Worm (Caenorhabditis elegans) whole organism, young adult: ENCODE measurements around the gene nep-15.
A peak's percentile ranks its signal among the peaks of the same experiment; 100 is the strongest.

Experiments
- F23B12.7 ChIP-seq: sonication (generic microtip); optimal IDR thresholded peaks from 2 replicates; lab custom pipeline; 2017; ENCODE audit warnings: missing genetic modification characterization, mild to moderate bottlenecking, missing compliant biosample characterization, antibody characterized with exemption, moderate library complexity; ENCODE audit not compliant: insufficient read depth
- K11D2.4 ChIP-seq: fragments of 200-800 bp; sonication (Bioruptor generic); IDR thresholded peaks from 2 replicates; pipeline ENCODE4 v1.3.6; 2022; ENCODE audit warnings: missing genetic modification reagents, missing genetic modification characterization, missing compliant biosample characterization
- Y53F4B.3 ChIP-seq: fragments of 200-800 bp; sonication (Bioruptor generic); IDR thresholded peaks from 2 replicates; pipeline ENCODE4 v1.3.6; 2022; ENCODE audit warnings: missing genetic modification reagents, missing genetic modification characterization, missing compliant biosample characterization
- ZK185.1 ChIP-seq: sonication (generic microtip); optimal IDR thresholded peaks from 2 replicates; lab custom pipeline; 2016; ENCODE audit warnings: mild to moderate bottlenecking, missing genetic modification characterization, missing compliant biosample characterization; ENCODE audit not compliant: poor library complexity, severe bottlenecking
- aptf-3 ChIP-seq: fragments of 200-800 bp; sonication (Bioruptor generic); IDR thresholded peaks from 2 replicates; pipeline ENCODE4 v1.3.6; 2022; ENCODE audit warnings: missing genetic modification characterization, missing compliant biosample characterization
- athp-1 ChIP-seq: sonication (generic microtip); optimal IDR thresholded peaks from 2 replicates; lab custom pipeline; 2017; ENCODE audit warnings: mild to moderate bottlenecking, missing genetic modification characterization, missing compliant biosample characterization
- attf-3 ChIP-seq: fragments of 200-800 bp; sonication (Bioruptor generic); conservative IDR thresholded peaks from 2 replicates; pipeline ENCODE4 v1.3.6; 2022; ENCODE audit warnings: missing genetic modification reagents, missing genetic modification characterization, missing compliant biosample characterization
- bed-1 ChIP-seq: fragments of 200-800 bp; sonication (Bioruptor generic); IDR thresholded peaks from 2 replicates; pipeline ENCODE4 v1.3.6; 2022; ENCODE audit warnings: missing genetic modification reagents, missing genetic modification characterization, missing compliant biosample characterization
- bed-2 ChIP-seq: fragments of 200-800 bp; sonication (Bioruptor generic); IDR thresholded peaks from 2 replicates; pipeline ENCODE4 v1.3.6; 2022; ENCODE audit warnings: missing genetic modification reagents, missing genetic modification characterization, missing compliant biosample characterization
- ceh-100 ChIP-seq: fragments of 200-800 bp; sonication (Bioruptor generic); IDR thresholded peaks from 2 replicates; pipeline ENCODE4 v1.3.6; 2022; ENCODE audit warnings: missing genetic modification reagents, missing genetic modification characterization, missing compliant biosample characterization
- ceh-40 ChIP-seq: fragments of 200-800 bp; sonication (Bioruptor generic); IDR thresholded peaks from 2 replicates; pipeline ENCODE4 v1.3.6; 2022; ENCODE audit warnings: missing genetic modification characterization, missing compliant biosample characterization
- efl-1 ChIP-seq: fragments of 150-350 bp; optimal IDR thresholded peaks from 2 replicates; lab custom pipeline; 2014; ENCODE audit warnings: missing biosample characterization, missing genetic modification reagents, missing genetic modification characterization
- egl-18 ChIP-seq: fragments of 200-800 bp; sonication (Bioruptor generic); IDR thresholded peaks from 2 replicates; pipeline ENCODE4 v1.3.6; 2022; ENCODE audit warnings: missing genetic modification reagents, missing genetic modification characterization, missing compliant biosample characterization
- egl-44 ChIP-seq: fragments of 200-800 bp; sonication (Bioruptor generic); IDR thresholded peaks from 2 replicates; pipeline ENCODE4 v1.3.6; 2022; ENCODE audit warnings: missing genetic modification reagents, missing genetic modification characterization, missing compliant biosample characterization
- ets-4 ChIP-seq: fragments of 200-800 bp; sonication (Bioruptor generic); optimal IDR thresholded peaks from 2 replicates; lab custom pipeline; 2018; ENCODE audit warnings: mild to moderate bottlenecking, missing genetic modification characterization, missing compliant biosample characterization
- hlh-12 ChIP-seq: sonication (generic microtip); optimal IDR thresholded peaks from 2 replicates; lab custom pipeline; 2016; ENCODE audit warnings: missing genetic modification characterization, missing compliant biosample characterization
- hmg-1.2 ChIP-seq: fragments of 200-800 bp; sonication (Bioruptor generic); IDR thresholded peaks from 2 replicates; pipeline ENCODE4 v1.3.6; 2022; ENCODE audit warnings: missing genetic modification reagents, missing genetic modification characterization, missing compliant biosample characterization
- let-526 ChIP-seq: fragments of 200-800 bp; sonication (Bioruptor generic); IDR thresholded peaks from 2 replicates; pipeline ENCODE4 v1.3.6; 2022; ENCODE audit warnings: missing genetic modification reagents, missing genetic modification characterization, missing compliant biosample characterization
- lin-26 ChIP-seq: fragments of 200-800 bp; sonication (Bioruptor generic); IDR thresholded peaks from 2 replicates; pipeline ENCODE4 v1.3.6; 2022; ENCODE audit warnings: missing genetic modification reagents, missing genetic modification characterization, missing compliant biosample characterization
- madf-6 ChIP-seq: fragments of 200-800 bp; sonication (Bioruptor generic); IDR thresholded peaks from 2 replicates; pipeline ENCODE4 v1.3.6; 2022; ENCODE audit warnings: missing genetic modification reagents, missing genetic modification characterization, missing compliant biosample characterization
- mcd-1 ChIP-seq: fragments of 200-800 bp; sonication (Bioruptor generic); IDR thresholded peaks from 2 replicates; pipeline ENCODE4 v1.3.6; 2022; ENCODE audit warnings: missing genetic modification reagents, missing genetic modification characterization, missing compliant biosample characterization
- nhr-80 ChIP-seq: sonication (generic microtip); optimal IDR thresholded peaks from 2 replicates; lab custom pipeline; 2016; ENCODE audit warnings: missing genetic modification characterization, missing compliant biosample characterization
- nhr-90 ChIP-seq: sonication (generic microtip); optimal IDR thresholded peaks from 2 replicates; lab custom pipeline; 2016; ENCODE audit warnings: missing genotype, mild to moderate bottlenecking, missing genetic modification characterization, missing compliant biosample characterization
- rcor-1 ChIP-seq: fragments of 200-800 bp; sonication (Bioruptor generic); IDR thresholded peaks from 2 replicates; pipeline ENCODE4 v1.3.6; 2022; ENCODE audit warnings: missing genetic modification reagents, missing genetic modification characterization, missing compliant biosample characterization
- repo-1 ChIP-seq: sonication (generic microtip); optimal IDR thresholded peaks from 2 replicates; lab custom pipeline; 2017; ENCODE audit warnings: mild to moderate bottlenecking, missing genetic modification characterization, missing compliant biosample characterization
- sea-2 ChIP-seq: fragments of 200-800 bp; sonication (Bioruptor generic); IDR thresholded peaks from 2 replicates; pipeline ENCODE4 v1.3.6; 2022; ENCODE audit warnings: missing genetic modification characterization, missing compliant biosample characterization
- zim-3 ChIP-seq: sonication (generic microtip); optimal IDR thresholded peaks from 2 replicates; lab custom pipeline; 2017; ENCODE audit warnings: mild to moderate bottlenecking, missing genetic modification characterization, moderate library complexity, missing compliant biosample characterization
- ztf-6 ChIP-seq: fragments of 200-800 bp; sonication (Bioruptor generic); IDR thresholded peaks from 2 replicates; pipeline ENCODE4 v1.3.6; 2022; ENCODE audit warnings: missing genetic modification reagents, missing genetic modification characterization, missing compliant biosample characterization

The nep-15 gene

DNA sequence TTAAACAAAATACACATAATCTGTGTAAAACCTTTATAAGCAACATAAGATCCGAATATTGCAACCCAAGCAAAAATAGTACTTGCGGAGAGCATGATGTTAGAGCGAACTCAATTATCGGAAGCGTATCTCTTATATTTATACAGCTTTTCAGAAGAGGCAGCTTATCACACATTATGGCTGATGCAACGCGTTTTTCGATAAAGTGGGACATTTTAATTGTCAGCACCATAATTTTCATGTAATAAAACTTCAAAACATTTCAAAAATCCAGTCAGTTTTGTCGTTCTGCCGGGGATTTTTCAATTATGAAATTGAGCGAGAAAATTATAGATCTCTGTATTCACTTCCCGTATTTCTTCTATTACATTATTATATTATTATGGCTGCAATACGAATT lies 25.8 kb upstream of the nep-15 start, which contains the start of gene drd-5:
Gene drd-5 (minus strand): TSS at position 101 of the 400 bp plus-strand sequence.
- no peak for TF ChIP-seq hmg-1.2 (GFP tag; lab: Robert Waterston, UW)
- no peak for TF ChIP-seq ceh-100 (GFP tag; lab: Robert Waterston, UW)
- TF ChIP-seq bed-1 (GFP tag; lab: Robert Waterston, UW) = no peak
- no peak for TF ChIP-seq bed-2 (GFP tag; lab: Robert Waterston, UW)
- no peak for TF ChIP-seq F23B12.7 (tag; lab: Kevin White, UChicago)
- TF ChIP-seq ceh-40 (GFP tag; lab: Robert Waterston, UW) = no peak
- no peak for TF ChIP-seq Y53F4B.3
- no peak for TF ChIP-seq rcor-1
- no peak for TF ChIP-seq lin-26 (GFP tag; lab: Robert Waterston, UW)
- no peak for TF ChIP-seq attf-3 (GFP tag; lab: Robert Waterston, UW)
- TF ChIP-seq madf-6 (GFP tag; lab: Robert Waterston, UW) = no peak
- no peak for TF ChIP-seq zim-3 (tag; lab: Kevin White, UChicago)
- no peak for TF ChIP-seq ztf-6 (GFP tag; lab: Robert Waterston, UW)
- TF ChIP-seq sea-2 = no peak

DNA sequence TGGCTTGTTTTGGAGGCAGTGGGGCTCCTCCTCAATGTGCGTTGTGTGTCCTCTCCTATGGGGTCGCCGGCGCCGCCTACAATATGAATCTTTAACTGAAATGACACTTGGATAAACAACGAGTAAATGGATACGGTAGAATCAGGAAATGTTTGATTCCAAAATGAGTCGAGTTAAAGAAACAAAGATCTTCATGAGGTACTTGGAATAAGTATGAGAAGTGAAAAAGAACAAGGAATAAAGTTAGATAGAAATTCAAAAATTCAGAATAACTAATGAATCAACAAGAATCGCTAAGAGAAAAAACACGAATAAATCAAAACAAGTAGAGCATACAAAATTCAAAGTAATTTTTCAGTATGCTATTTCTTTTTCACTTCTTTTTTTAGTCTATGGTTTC lies 21.0 kb upstream of the nep-15 start, which contains the start of gene npr-28:
Gene npr-28 (minus strand): TSS at position 101 of the 400 bp plus-strand sequence.
- TF ChIP-seq egl-44 (GFP tag; lab: Robert Waterston, UW) (no peak), let-526 (GFP tag; lab: Robert Waterston, UW) (0 out of 2 replicates have a peak, but pooled peaks have one; percentile 25)

DNA sequence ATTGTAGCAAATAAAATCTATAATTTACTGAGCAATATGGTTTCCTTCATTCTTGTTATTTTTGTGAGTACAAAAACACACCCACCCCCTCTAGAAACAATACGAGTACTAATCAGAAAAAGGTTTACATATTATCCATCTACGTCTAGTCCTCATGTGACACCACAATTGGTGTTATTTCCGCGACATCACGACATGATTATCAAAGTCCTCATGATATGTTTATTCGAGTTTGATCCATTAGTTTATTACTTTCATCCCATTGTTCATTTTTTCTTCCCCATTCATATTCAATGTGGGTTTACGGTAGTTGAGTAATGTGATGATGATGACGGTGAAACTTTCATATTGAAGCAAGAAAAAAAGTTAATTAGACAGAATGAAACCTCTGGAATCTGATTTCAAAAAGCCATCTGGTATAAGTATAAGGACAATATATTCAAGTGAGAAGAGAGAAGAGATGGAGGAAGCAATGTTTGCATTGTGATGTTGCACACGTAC lies 17.7 kb upstream of the nep-15 start:
- TF ChIP-seq hlh-12 (tag; lab: Kevin White, UChicago) = no peak
- TF ChIP-seq ets-4 (GFP tag; lab: Kevin White, UChicago) = no peak
- no peak for TF ChIP-seq lin-26 (GFP tag; lab: Robert Waterston, UW)
- TF ChIP-seq egl-18 (GFP tag; lab: Robert Waterston, UW) = no peak
- no peak for TF ChIP-seq ZK185.1 (tag; lab: Kevin White, UChicago)
- TF ChIP-seq bed-1 (GFP tag; lab: Robert Waterston, UW) = no peak
- no peak for TF ChIP-seq mcd-1 (GFP tag; lab: Robert Waterston, UW)
- TF ChIP-seq athp-1 (tag; lab: Kevin White, UChicago) = no peak
- no peak for TF ChIP-seq repo-1 (tag; lab: Kevin White, UChicago)
- TF ChIP-seq aptf-3 (GFP tag; lab: Robert Waterston, UW) = no peak

ce11 chrX:8355350-8355749 lies 16.7 kb upstream of the nep-15 start:
- TF ChIP-seq nhr-80 (tag; lab: Kevin White, UChicago) (peak; percentile 94), rcor-1 (no peak), nhr-90 (tag; lab: Kevin White, UChicago) (peak; percentile 9)

ce11 chrX:8356305-8356704 lies 15.7 kb upstream of the nep-15 start:
- peak; percentile 51 for TF ChIP-seq nhr-80 (tag; lab: Kevin White, UChicago)
- no peak for TF ChIP-seq repo-1 (tag; lab: Kevin White, UChicago)
- TF ChIP-seq, all 124 proteins: peak for 1

DNA sequence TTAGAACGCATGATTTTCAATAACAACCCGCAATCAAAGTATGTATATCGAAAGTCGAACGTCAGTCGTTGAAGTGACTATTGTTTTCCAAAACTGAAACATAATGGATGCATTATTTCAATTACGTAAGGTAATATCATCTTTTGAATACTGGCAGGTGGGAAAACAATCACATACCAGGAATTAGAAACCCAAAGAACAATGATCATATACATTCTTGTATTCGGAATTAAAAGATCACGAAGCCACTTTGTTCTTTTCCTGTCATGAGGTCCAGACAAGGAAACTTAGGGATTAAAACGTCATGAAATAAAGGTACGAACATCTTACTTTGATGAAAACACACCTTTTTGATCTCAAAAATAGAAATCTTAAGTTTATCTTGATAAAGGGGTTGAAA lies 9.6 kb upstream of the nep-15 start:
- no peak for TF ChIP-seq K11D2.4 (GFP tag; lab: Robert Waterston, UW)
- no peak for TF ChIP-seq ztf-6 (GFP tag; lab: Robert Waterston, UW)
- TF ChIP-seq efl-1 (GFP tag; lab: Kevin White, UChicago) = no peak
